Fruit fly (Drosophila melanogaster) whole organism, embryonic: Measurements from ENCODE around the gene CG4577.
A peak's percentile ranks its signal among the peaks of the same experiment; 100 is the strongest.

Experiments used
- Asciz ChIP-seq: fragments of 200-800 bp; sonication (Bioruptor generic); optimal IDR thresholded peaks from 2 replicates; lab custom pipeline; 2017; ENCODE audit warnings: missing biosample characterization, mild to moderate bottlenecking, missing genetic modification characterization, missing genetic modification reagents
- B-H2 ChIP-seq: fragments of 200-800 bp; sonication (Bioruptor generic); optimal IDR thresholded peaks from 2 replicates; lab custom pipeline; 2018; ENCODE audit warnings: missing biosample characterization, mild to moderate bottlenecking, missing genetic modification characterization
- CG1024 ChIP-seq: fragments of 200-800 bp; sonication (Bioruptor generic); IDR thresholded peaks from 2 replicates; pipeline ENCODE4 v1.3.6; 2022; ENCODE audit warnings: missing biosample characterization, missing genetic modification characterization
- CG11695 ChIP-seq: fragments of 200-800 bp; sonication (Bioruptor generic); IDR thresholded peaks from 3 replicates; pipeline ENCODE4 v1.3.6; 2022; ENCODE audit warnings: missing biosample characterization, missing genetic modification characterization
- CG12299 ChIP-seq: fragments of 200-800 bp; sonication (Bioruptor generic); optimal IDR thresholded peaks from 2 replicates; lab custom pipeline; 2018; ENCODE audit warnings: missing biosample characterization, mild to moderate bottlenecking, missing genetic modification characterization
- CG15073 ChIP-seq: fragments of 200-800 bp; sonication (Bioruptor generic); optimal IDR thresholded peaks from 2 replicates; lab custom pipeline; 2016; ENCODE audit warnings: missing biosample characterization, missing genetic modification characterization
- CG15479 ChIP-seq: fragments of 200-800 bp; sonication (Bioruptor generic); optimal IDR thresholded peaks from 3 replicates; lab custom pipeline; 2019; ENCODE audit warnings: missing biosample characterization, mild to moderate bottlenecking, missing genetic modification characterization, moderate library complexity
- CG1602 ChIP-seq: fragments of 200-800 bp; sonication (Bioruptor generic); optimal IDR thresholded peaks from 3 replicates; lab custom pipeline; 2016; ENCODE audit warnings: missing biosample characterization, missing genetic modification characterization
- CG1603 ChIP-seq: fragments of 200-800 bp; sonication (Bioruptor generic); optimal IDR thresholded peaks from 2 replicates; lab custom pipeline; 2019; ENCODE audit warnings: missing biosample characterization, mild to moderate bottlenecking, missing genetic modification characterization, moderate library complexity
- CG16815 ChIP-seq: fragments of 200-800 bp; sonication (Bioruptor generic); optimal IDR thresholded peaks from 3 replicates; lab custom pipeline; 2017; ENCODE audit warnings: missing biosample characterization, mild to moderate bottlenecking, missing genetic modification characterization
- CG17829 ChIP-seq: fragments of 200-800 bp; optimal IDR thresholded peaks from 2 replicates; lab custom pipeline; 2019; ENCODE audit warnings: missing biosample characterization, mild to moderate bottlenecking, missing genetic modification characterization, moderate library complexity
- CG1792 ChIP-seq: fragments of 200-800 bp; sonication (Bioruptor generic); optimal IDR thresholded peaks from 2 replicates; lab custom pipeline; 2016; ENCODE audit warnings: missing biosample characterization, missing genetic modification characterization
- CG2116 ChIP-seq: fragments of 200-800 bp; sonication (Bioruptor generic); optimal IDR thresholded peaks from 3 replicates; lab custom pipeline; 2018; ENCODE audit warnings: missing biosample characterization, mild to moderate bottlenecking, missing genetic modification characterization
- CG3065 ChIP-seq: fragments of 200-800 bp; sonication (Bioruptor generic); optimal IDR thresholded peaks from 2 replicates; lab custom pipeline; 2016; ENCODE audit warnings: missing biosample characterization, missing genetic modification characterization
- CG31441 ChIP-seq: fragments of 200-800 bp; sonication (Bioruptor generic); IDR thresholded peaks from 2 replicates; pipeline ENCODE4 v1.3.6; 2022; ENCODE audit warnings: missing biosample characterization, missing genetic modification characterization
- CG32532 ChIP-seq: fragments of 200-800 bp; sonication (Bioruptor generic); IDR thresholded peaks from 2 replicates; pipeline ENCODE4 v1.3.6; 2022; ENCODE audit warnings: missing biosample characterization, missing genetic modification characterization
- CG42726 ChIP-seq: fragments of 200-800 bp; sonication (Bioruptor generic); IDR thresholded peaks from 2 replicates; pipeline ENCODE4 v1.3.6; 2022; ENCODE audit warnings: missing biosample characterization, missing genetic modification characterization; ENCODE audit not compliant: partially characterized antibody
- CG4404 ChIP-seq: fragments of 200-800 bp; sonication (Bioruptor generic); IDR thresholded peaks from 2 replicates; pipeline ENCODE4 v1.3.6; 2022; ENCODE audit warnings: missing biosample characterization, missing genetic modification characterization
- CG4617 ChIP-seq: fragments of 200-800 bp; sonication (Bioruptor generic); optimal IDR thresholded peaks from 3 replicates; lab custom pipeline; 2016; ENCODE audit warnings: missing biosample characterization, missing genetic modification characterization, borderline replicate concordance
- CG7786 ChIP-seq: fragments of 200-800 bp; sonication (Bioruptor generic); optimal IDR thresholded peaks from 2 replicates; lab custom pipeline; 2016; ENCODE audit warnings: missing biosample characterization, missing genetic modification characterization
- CG8765 ChIP-seq: fragments of 200-800 bp; sonication (Bioruptor generic); IDR thresholded peaks from 2 replicates; pipeline ENCODE4 v1.3.6; 2022; ENCODE audit warnings: missing biosample characterization, missing genetic modification characterization
- CG9609 ChIP-seq: fragments of 200-800 bp; sonication (Bioruptor generic); optimal IDR thresholded peaks from 3 replicates; lab custom pipeline; 2016; ENCODE audit warnings: missing biosample characterization, missing genetic modification characterization
- CG9797 ChIP-seq: fragments of 200-800 bp; sonication (Bioruptor generic); optimal IDR thresholded peaks from 3 replicates; lab custom pipeline; 2018; ENCODE audit warnings: missing biosample characterization, mild to moderate bottlenecking, missing genetic modification characterization
- Dbx ChIP-seq: fragments of 200-800 bp; sonication (Bioruptor generic); IDR thresholded peaks from 3 replicates; pipeline ENCODE4 v1.3.6; 2022; ENCODE audit warnings: missing biosample characterization, missing genetic modification characterization
- Hey ChIP-seq: fragments of 200-800 bp; sonication (Bioruptor generic); optimal IDR thresholded peaks from 3 replicates; lab custom pipeline; 2018; ENCODE audit warnings: missing biosample characterization, mild to moderate bottlenecking, missing genetic modification characterization
- Jarid2 ChIP-seq: fragments of 200-800 bp; sonication (Bioruptor generic); optimal IDR thresholded peaks from 3 replicates; lab custom pipeline; 2017; ENCODE audit warnings: mild to moderate bottlenecking, missing biosample characterization, missing genetic modification reagents, missing genetic modification characterization
- Mad ChIP-seq: fragments of 200-800 bp; sonication (Bioruptor generic); optimal IDR thresholded peaks from 2 replicates; lab custom pipeline; 2016; ENCODE audit warnings: missing biosample characterization, missing genetic modification characterization
- Nf-YA ChIP-seq: fragments of 200-800 bp; sonication (Bioruptor generic); IDR thresholded peaks from 2 replicates; pipeline ENCODE4 v1.3.6; 2022; ENCODE audit warnings: missing biosample characterization, missing genetic modification characterization
- Nf-YB ChIP-seq: fragments of 200-800 bp; sonication (Bioruptor generic); optimal IDR thresholded peaks from 3 replicates; lab custom pipeline; 2019; ENCODE audit warnings: missing biosample characterization, mild to moderate bottlenecking, missing genetic modification characterization, moderate library complexity
- Oaz ChIP-seq: fragments of 200-800 bp; sonication (Bioruptor generic); IDR thresholded peaks from 2 replicates; pipeline ENCODE4 v1.3.6; 2022; ENCODE audit warnings: missing biosample characterization, missing genetic modification characterization
- Oli ChIP-seq: fragments of 200-800 bp; sonication (Bioruptor generic); optimal IDR thresholded peaks from 2 replicates; lab custom pipeline; 2018; ENCODE audit warnings: missing biosample characterization, mild to moderate bottlenecking, missing genetic modification characterization, moderate library complexity
- Opbp ChIP-seq: fragments of 200-800 bp; sonication (Bioruptor generic); IDR thresholded peaks from 3 replicates; pipeline ENCODE4 v1.3.6; 2022; ENCODE audit warnings: missing biosample characterization, missing genetic modification characterization; ENCODE audit not compliant: partially characterized antibody
- Poxn ChIP-seq: fragments of 200-800 bp; sonication (Bioruptor generic); IDR thresholded peaks from 2 replicates; pipeline ENCODE4 v1.3.6; 2022; ENCODE audit warnings: missing biosample characterization, missing genetic modification characterization
- Spps ChIP-seq: fragments of 200-800 bp; sonication (Bioruptor generic); optimal IDR thresholded peaks from 2 replicates; lab custom pipeline; 2018; ENCODE audit warnings: missing biosample characterization, mild to moderate bottlenecking, missing genetic modification characterization
- Stat92E ChIP-seq, 3 experiments: fragments of >200 bp in 2 of 3; fragments of 200-800 bp in 1 of 3; sonication (Bioruptor generic) in 1 of 3; optimal IDR thresholded peaks; 2 replicates each; lab custom pipeline; 2017 to 2019; ENCODE audit warnings: missing biosample characterization in 3 of 3, missing genetic modification characterization in 3 of 3, mild to moderate bottlenecking in 1 of 3, moderate library complexity in 1 of 3
- Xrp1 ChIP-seq: fragments of 200-800 bp; sonication (Bioruptor generic); IDR thresholded peaks from 2 replicates; pipeline ENCODE4 v1.3.6; 2022; ENCODE audit warnings: missing biosample characterization, missing genetic modification characterization
- amos ChIP-seq: fragments of 200-800 bp; sonication (Bioruptor generic); IDR thresholded peaks from 2 replicates; pipeline ENCODE4 v1.3.6; 2022; ENCODE audit warnings: missing biosample characterization, missing genetic modification characterization; ENCODE audit not compliant: partially characterized antibody
- bowl ChIP-seq: fragments of 200-800 bp; sonication (Bioruptor generic); IDR thresholded peaks from 2 replicates; pipeline ENCODE4 v1.3.6; 2022; ENCODE audit warnings: missing biosample characterization, missing genetic modification characterization
- cato ChIP-seq: fragments of 200-800 bp; sonication (Bioruptor generic); optimal IDR thresholded peaks from 2 replicates; lab custom pipeline; 2016; ENCODE audit warnings: missing biosample characterization, missing genetic modification characterization, borderline replicate concordance
- ci ChIP-seq: fragments of 200-800 bp; sonication (Bioruptor generic); IDR thresholded peaks from 3 replicates; pipeline ENCODE4 v1.3.6; 2022; ENCODE audit warnings: missing biosample characterization, missing genetic modification characterization
- dati ChIP-seq: fragments of 200-800 bp; sonication (Bioruptor generic); IDR thresholded peaks from 2 replicates; pipeline ENCODE4 v1.3.6; 2022; ENCODE audit warnings: missing biosample characterization, missing genetic modification characterization
- dm ChIP-seq: fragments of 200-800 bp; sonication (Bioruptor generic); optimal IDR thresholded peaks from 3 replicates; lab custom pipeline; 2016; ENCODE audit warnings: missing biosample characterization, missing genetic modification characterization
- gsb ChIP-seq: fragments of 200-800 bp; sonication (Bioruptor generic); IDR thresholded peaks from 2 replicates; pipeline ENCODE4 v1.3.6; 2022; ENCODE audit warnings: missing biosample characterization, missing genetic modification characterization
- kah ChIP-seq: fragments of 200-800 bp; sonication (Bioruptor generic); optimal IDR thresholded peaks from 2 replicates; lab custom pipeline; 2018; ENCODE audit warnings: missing biosample characterization, mild to moderate bottlenecking, missing genetic modification characterization
- kay ChIP-seq: fragments of 200-800 bp; sonication (Bioruptor generic); optimal IDR thresholded peaks from 2 replicates; lab custom pipeline; 2016; ENCODE audit warnings: missing biosample characterization, missing genetic modification characterization
- otp ChIP-seq: fragments of 200-800 bp; sonication (Bioruptor generic); IDR thresholded peaks from 3 replicates; pipeline ENCODE4, ENCODE4 v1.3.6; 2022; ENCODE audit warnings: missing biosample characterization, missing genetic modification characterization
- phol ChIP-seq: fragments of 200-800 bp; sonication (Bioruptor generic); optimal IDR thresholded peaks from 3 replicates; lab custom pipeline; 2018; ENCODE audit warnings: missing biosample characterization, mild to moderate bottlenecking, missing genetic modification characterization, moderate library complexity
- sima ChIP-seq: fragments of 200-800 bp; sonication (Bioruptor generic); optimal IDR thresholded peaks from 2 replicates; lab custom pipeline; 2016; ENCODE audit warnings: missing biosample characterization, missing genetic modification characterization
- sr ChIP-seq: fragments of 200-800 bp; sonication (Bioruptor generic); IDR thresholded peaks from 3 replicates; pipeline ENCODE4 v1.3.6; 2022; ENCODE audit warnings: missing biosample characterization, missing genetic modification characterization
- trh ChIP-seq: fragments of 200-800 bp; sonication (Bioruptor generic); optimal IDR thresholded peaks from 2 replicates; lab custom pipeline; 2016; ENCODE audit warnings: missing biosample characterization, missing genetic modification characterization
- unc-4 ChIP-seq: fragments of 200-800 bp; sonication (Bioruptor generic); IDR thresholded peaks from 2 replicates; pipeline ENCODE4 v1.3.6; 2022; ENCODE audit warnings: missing biosample characterization, missing genetic modification characterization; ENCODE audit not compliant: partially characterized antibody

CG4577 gene

DNA sequence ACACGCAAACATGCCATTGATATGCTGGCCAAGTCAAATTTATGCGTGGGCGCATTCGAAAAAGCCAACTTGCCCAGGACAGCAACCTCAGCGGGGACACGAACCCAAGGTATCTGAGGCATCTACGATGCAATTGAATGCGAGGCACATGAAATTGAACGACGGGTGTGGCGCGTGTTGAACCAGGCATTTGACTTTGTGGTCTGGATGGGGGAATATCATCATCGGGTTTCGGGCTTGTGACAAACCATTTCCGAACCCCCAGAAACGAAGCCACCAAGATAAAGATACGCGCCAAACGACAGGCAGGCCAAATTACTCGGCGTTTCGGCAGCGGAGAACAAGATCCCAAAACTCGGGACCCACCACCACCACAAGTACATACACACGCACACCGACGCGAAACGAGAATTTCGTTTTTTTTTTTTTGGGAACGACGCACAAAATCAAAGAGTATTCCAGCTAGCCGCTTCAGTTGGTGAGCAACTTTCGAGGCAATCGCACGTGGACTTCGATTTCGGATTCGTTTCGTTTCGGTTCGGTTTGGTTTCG, 8.3 kb downstream of the CG4577 start, which contains the start of gene MFS3 (continued):
- TF ChIP-seq Asciz (GFP tag; lab: Kevin White, UChicago) (no peak), unc-4 (GFP tag; lab: Robert Waterston, UW) (no peak), CG4617 (GFP tag; lab: Kevin White, UChicago) (no peak), Poxn (GFP tag; lab: Robert Waterston, UW) (no peak), Nf-YB (GFP tag; lab: Kevin White, UChicago) (no peak), trh (GFP tag; lab: Kevin White, UChicago) (no peak), CG17829 (tag; lab: Kevin White, UChicago) (no peak), CG2116 (GFP tag; lab: Kevin White, UChicago) (peak; percentile 33), sr (peak; percentile 98), ci (GFP tag; lab: Robert Waterston, UW) (peak; percentile 54; the same call in 2 of the 3 replicates), CG15073 (GFP tag; lab: Kevin White, UChicago) (no peak), CG9797 (no peak), dm (peak; percentile 6), Dbx (GFP tag; lab: Robert Waterston, UW) (peak; percentile 29; the same call in 2 of the 3 replicates), amos (0 out of 2 replicates have a peak, but pooled peaks have one; percentile 11), sima (GFP tag; lab: Kevin White, UChicago) (no peak), gsb (GFP tag; lab: Robert Waterston, UW) (no peak), Xrp1 (GFP tag; lab: Robert Waterston, UW) (peak; percentile 15; the same call in 1 of the 2 replicates), cato (GFP tag; lab: Kevin White, UChicago) (no peak), Mad (GFP tag; lab: Kevin White, UChicago) (no peak), Spps (no peak), CG4404 (GFP tag; lab: Robert Waterston, UW) (no peak), Jarid2 (GFP tag; lab: Kevin White, UChicago) (peak; percentile 66), CG42726 (GFP tag; lab: Robert Waterston, UW) (0 out of 2 replicates have a peak, but pooled peaks have one; percentile 3), CG7786 (GFP tag; lab: Kevin White, UChicago) (no peak), CG12299 (tag; lab: Kevin White, UChicago) (no peak), otp (GFP tag; lab: Robert Waterston, UW) (no peak), phol (tag; lab: Kevin White, UChicago) (no peak), kay (GFP tag; lab: Kevin White, UChicago) (no peak), B-H2 (GFP tag; lab: Kevin White, UChicago) (peak; percentile 14), Oaz (GFP tag; lab: Robert Waterston, UW) (no peak), CG15479 (GFP tag; lab: Kevin White, UChicago) (no peak), bowl (no peak), dati (GFP tag; lab: Robert Waterston, UW) (no peak), Opbp (GFP tag; lab: Robert Waterston, UW) (peak; percentile 13; the same call in 1 of the 3 replicates), CG31441 (GFP tag; lab: Robert Waterston, UW) (no peak), CG1602 (GFP tag; lab: Kevin White, UChicago) (no peak), CG16815 (no peak), Hey (tag; lab: Kevin White, UChicago) (peak; percentile 13), Nf-YA (GFP tag; lab: Robert Waterston, UW) (no peak), CG1603 (tag; lab: Kevin White, UChicago) (peak; percentile 80), CG1792 (GFP tag; lab: Kevin White, UChicago) (no peak), CG9609 (no peak), kah (GFP tag; lab: Kevin White, UChicago) (no peak), CG3065 (no peak), CG8765 (GFP tag; lab: Robert Waterston, UW) (no peak), Oli (no peak), CG32532 (GFP tag; lab: Robert Waterston, UW) (peak; percentile 13; the same call in 1 of the 2 replicates), CG11695 (GFP tag; lab: Robert Waterston, UW) (no peak), CG1024 (GFP tag; lab: Robert Waterston, UW) (no peak), Stat92E (GFP tag; optimal IDR thresholded peaks at IDR 0.05; lab: Kevin White, UChicago) (no peak)
